Fruit fly (Drosophila melanogaster) whole organism, embryonic: ENCODE measurements around the gene lin-28.

Experiments used
- B-H1 ChIP-seq: fragments of 200-800 bp; sonication (Bioruptor generic); IDR thresholded peaks from 3 replicates; pipeline ENCODE4 v1.3.6; 2022; ENCODE audit warnings: missing biosample characterization, missing genetic modification characterization
- CG11695 ChIP-seq: fragments of 200-800 bp; sonication (Bioruptor generic); IDR thresholded peaks from 3 replicates; pipeline ENCODE4 v1.3.6; 2022; ENCODE audit warnings: missing biosample characterization, missing genetic modification characterization
- CG12299 ChIP-seq: fragments of 200-800 bp; sonication (Bioruptor generic); optimal IDR thresholded peaks from 2 replicates; lab custom pipeline; 2018; ENCODE audit warnings: missing biosample characterization, mild to moderate bottlenecking, missing genetic modification characterization
- CG12769 ChIP-seq: fragments of 200-800 bp; sonication (Bioruptor generic); optimal IDR thresholded peaks from 2 replicates; lab custom pipeline; 2019; ENCODE audit warnings: missing biosample characterization, mild to moderate bottlenecking, missing genetic modification characterization, moderate library complexity
- CG14965 ChIP-seq: fragments of 200-800 bp; sonication (Bioruptor generic); optimal IDR thresholded peaks from 2 replicates; lab custom pipeline; 2016; ENCODE audit warnings: missing biosample characterization, missing genetic modification characterization, borderline replicate concordance
- CG16813 ChIP-seq: fragments of 200-800 bp; sonication (Bioruptor generic); IDR thresholded peaks from 3 replicates; pipeline ENCODE4 v1.3.6; 2022; ENCODE audit warnings: missing biosample characterization, missing genetic modification characterization; ENCODE audit not compliant: partially characterized antibody
- CG17328 ChIP-seq: fragments of 200-800 bp; sonication (Bioruptor generic); IDR thresholded peaks from 2 replicates; pipeline ENCODE4 v1.3.6; 2022; ENCODE audit warnings: missing biosample characterization, missing genetic modification characterization
- CG17385 ChIP-seq: fragments of 200-800 bp; sonication (Bioruptor generic); optimal IDR thresholded peaks from 3 replicates; lab custom pipeline; 2018; ENCODE audit warnings: missing biosample characterization, mild to moderate bottlenecking, missing genetic modification characterization
- CG18764 ChIP-seq: fragments of 200-800 bp; sonication (Bioruptor generic); optimal IDR thresholded peaks from 3 replicates; lab custom pipeline; 2016; ENCODE audit warnings: missing biosample characterization, missing genetic modification characterization
- CG2116 ChIP-seq: fragments of 200-800 bp; sonication (Bioruptor generic); optimal IDR thresholded peaks from 3 replicates; lab custom pipeline; 2018; ENCODE audit warnings: missing biosample characterization, mild to moderate bottlenecking, missing genetic modification characterization
- CG33213 ChIP-seq: fragments of 200-800 bp; sonication (Bioruptor generic); optimal IDR thresholded peaks from 3 replicates; lab custom pipeline; 2016; ENCODE audit warnings: missing biosample characterization, missing genetic modification characterization
- CG34224 ChIP-seq: fragments of 200-800 bp; sonication (Bioruptor generic); IDR thresholded peaks from 3 replicates; pipeline ENCODE4 v1.3.6; 2022; ENCODE audit warnings: missing biosample characterization, missing genetic modification characterization; ENCODE audit not compliant: partially characterized antibody
- CG4328 ChIP-seq: fragments of 200-800 bp; sonication (Bioruptor generic); optimal IDR thresholded peaks from 3 replicates; lab custom pipeline; 2017; ENCODE audit warnings: missing biosample characterization, missing genetic modification reagents, missing genetic modification characterization
- CG7357 ChIP-seq: fragments of 200-800 bp; sonication (Bioruptor generic); IDR thresholded peaks from 3 replicates; pipeline ENCODE4 v1.3.6; 2022; ENCODE audit warnings: missing biosample characterization, missing genetic modification characterization
- CG7556 ChIP-seq: fragments of 200-800 bp; sonication (Bioruptor generic); optimal IDR thresholded peaks from 2 replicates; lab custom pipeline; 2017; ENCODE audit warnings: missing biosample characterization, mild to moderate bottlenecking, missing genetic modification characterization
- Deaf1 ChIP-seq: fragments of 200-800 bp; optimal IDR thresholded peaks from 3 replicates; lab custom pipeline; 2019; ENCODE audit warnings: missing biosample characterization, mild to moderate bottlenecking, missing genetic modification characterization, moderate library complexity
- E2f2 ChIP-seq: fragments of 200-800 bp; sonication (Bioruptor generic); IDR thresholded peaks from 2 replicates; pipeline ENCODE4 v1.3.6; 2022; ENCODE audit warnings: missing biosample characterization, missing genetic modification characterization
- Fer2 ChIP-seq: fragments of 200-800 bp; sonication (Bioruptor generic); optimal IDR thresholded peaks from 2 replicates; lab custom pipeline; 2018; ENCODE audit warnings: missing biosample characterization, mild to moderate bottlenecking, missing genetic modification characterization, moderate library complexity
- Fer3 ChIP-seq: fragments of 200-800 bp; sonication (Bioruptor generic); optimal IDR thresholded peaks from 2 replicates; lab custom pipeline; 2018; ENCODE audit warnings: missing biosample characterization, mild to moderate bottlenecking, missing genetic modification characterization, moderate library complexity
- HLH4C ChIP-seq: fragments of 200-800 bp; sonication (Bioruptor generic); IDR thresholded peaks from 3 replicates; pipeline ENCODE4 v1.3.6; 2022; ENCODE audit warnings: missing biosample characterization, missing genetic modification characterization; ENCODE audit not compliant: partially characterized antibody
- Lim3 ChIP-seq: fragments of 200-800 bp; sonication (Bioruptor generic); IDR thresholded peaks from 2 replicates; pipeline ENCODE4 v1.3.6; 2022; ENCODE audit warnings: missing biosample characterization, missing genetic modification characterization
- MBD-R2 ChIP-seq: fragments of 200-800 bp; sonication (Bioruptor generic); IDR thresholded peaks from 2 replicates; pipeline ENCODE4 v1.3.6; 2022; ENCODE audit warnings: missing biosample characterization, missing genetic modification characterization
- MESR4 ChIP-seq: fragments of 200-800 bp; sonication (Bioruptor generic); optimal IDR thresholded peaks from 2 replicates; lab custom pipeline; 2018; ENCODE audit warnings: missing biosample characterization, mild to moderate bottlenecking, missing genetic modification characterization, moderate library complexity
- Max ChIP-seq: fragments of 200-800 bp; sonication (Bioruptor generic); optimal IDR thresholded peaks from 2 replicates; lab custom pipeline; 2016; ENCODE audit warnings: missing biosample characterization, mild to moderate bottlenecking, missing genetic modification characterization
- Myb ChIP-seq: fragments of 200-800 bp; sonication (Bioruptor generic); optimal IDR thresholded peaks from 2 replicates; lab custom pipeline; 2016; ENCODE audit warnings: missing biosample characterization, missing genetic modification characterization
- Nf-YA ChIP-seq: fragments of 200-800 bp; sonication (Bioruptor generic); IDR thresholded peaks from 2 replicates; pipeline ENCODE4 v1.3.6; 2022; ENCODE audit warnings: missing biosample characterization, missing genetic modification characterization
- NfI ChIP-seq: fragments of 200-800 bp; sonication (Bioruptor generic); optimal IDR thresholded peaks from 3 replicates; lab custom pipeline; 2018; ENCODE audit warnings: missing biosample characterization, mild to moderate bottlenecking, missing genetic modification characterization, moderate library complexity
- Side ChIP-seq: fragments of 200-800 bp; sonication (Bioruptor generic); optimal IDR thresholded peaks from 2 replicates; lab custom pipeline; 2016; ENCODE audit warnings: missing biosample characterization, missing genetic modification characterization
- Ssrp ChIP-seq: fragments of 200-800 bp; sonication (Bioruptor generic); optimal IDR thresholded peaks from 2 replicates; lab custom pipeline; 2018; ENCODE audit warnings: missing biosample characterization, mild to moderate bottlenecking, missing genetic modification characterization, moderate library complexity
- YL-1 ChIP-seq: fragments of 200-800 bp; sonication (Bioruptor generic); optimal IDR thresholded peaks from 3 replicates; lab custom pipeline; 2017; ENCODE audit warnings: missing biosample characterization, mild to moderate bottlenecking, missing genetic modification characterization
- amos ChIP-seq: fragments of 200-800 bp; sonication (Bioruptor generic); IDR thresholded peaks from 2 replicates; pipeline ENCODE4 v1.3.6; 2022; ENCODE audit warnings: missing biosample characterization, missing genetic modification characterization; ENCODE audit not compliant: partially characterized antibody
- bcd ChIP-seq: fragments of 200-800 bp; sonication (Bioruptor generic); optimal IDR thresholded peaks from 2 replicates; lab custom pipeline; 2017; ENCODE audit warnings: missing biosample characterization, mild to moderate bottlenecking, missing genetic modification characterization
- crol ChIP-seq: fragments of 200-800 bp; sonication (Bioruptor generic); IDR thresholded peaks from 2 replicates; pipeline ENCODE4 v1.3.6; 2022; ENCODE audit warnings: missing biosample characterization, missing genetic modification characterization
- cwo ChIP-seq: fragments of 200-800 bp; sonication (Bioruptor generic); optimal IDR thresholded peaks from 3 replicates; lab custom pipeline; 2017; ENCODE audit warnings: missing biosample characterization, missing genetic modification characterization, mild to moderate bottlenecking, moderate library complexity, missing genetic modification reagents
- dan ChIP-seq: fragments of 200-800 bp; sonication (Bioruptor generic); IDR thresholded peaks from 2 replicates; pipeline ENCODE4 v1.3.6; 2022; ENCODE audit warnings: missing biosample characterization, missing genetic modification characterization
- en ChIP-seq: fragments of 200-800 bp; sonication (Bioruptor generic); optimal IDR thresholded peaks from 2 replicates; lab custom pipeline; 2016; ENCODE audit warnings: missing biosample characterization, missing genetic modification characterization
- ewg ChIP-seq: fragments of 200-800 bp; sonication (Bioruptor generic); optimal IDR thresholded peaks from 3 replicates; lab custom pipeline; 2017; ENCODE audit warnings: mild to moderate bottlenecking, missing biosample characterization, missing genetic modification reagents, missing genetic modification characterization
- gem ChIP-seq: fragments of 200-800 bp; sonication (Bioruptor generic); optimal IDR thresholded peaks from 2 replicates; lab custom pipeline; 2019; ENCODE audit warnings: missing biosample characterization, mild to moderate bottlenecking, missing genetic modification characterization, moderate library complexity
- gsb-n ChIP-seq: fragments of 200-800 bp; sonication (Bioruptor generic); optimal IDR thresholded peaks from 3 replicates; lab custom pipeline; 2018; ENCODE audit warnings: missing biosample characterization, mild to moderate bottlenecking, missing genetic modification characterization
- gt ChIP-seq: fragments of 200-800 bp; sonication (Bioruptor generic); IDR thresholded peaks from 2 replicates; pipeline ENCODE4 v1.3.6; 2022; ENCODE audit warnings: missing biosample characterization, missing genetic modification characterization
- hb ChIP-seq: fragments of 200-800 bp; sonication (Bioruptor generic); IDR thresholded peaks from 3 replicates; pipeline ENCODE4 v1.3.6; 2022; ENCODE audit warnings: missing biosample characterization, missing genetic modification characterization; ENCODE audit not compliant: partially characterized antibody
- hkb ChIP-seq, 2 experiments: fragments of 200-800 bp in 1 of 2; fragments of >200 bp in 1 of 2; sonication (Bioruptor generic) in 1 of 2; IDR thresholded peaks in 1 of 2; optimal IDR thresholded peaks in 1 of 2; 2 replicates each; pipeline versions ENCODE4 v1.3.6 to Lab custom; 2017 to 2022; ENCODE audit warnings: missing biosample characterization in 1 of 2, missing genetic modification characterization in 1 of 2
- jing ChIP-seq: fragments of 200-800 bp; sonication (Bioruptor generic); optimal IDR thresholded peaks from 2 replicates; lab custom pipeline; 2018; ENCODE audit warnings: missing biosample characterization, mild to moderate bottlenecking, missing genetic modification characterization
- pb ChIP-seq: fragments of 200-800 bp; sonication (Bioruptor generic); optimal IDR thresholded peaks from 3 replicates; lab custom pipeline; 2016; ENCODE audit warnings: missing biosample characterization, missing genetic modification characterization
- pho ChIP-seq: fragments of 200-800 bp; sonication (Bioruptor generic); optimal IDR thresholded peaks from 2 replicates; lab custom pipeline; 2016; ENCODE audit warnings: missing biosample characterization, missing genetic modification characterization
- schlank ChIP-seq: fragments of 200-800 bp; sonication (Bioruptor generic); optimal IDR thresholded peaks from 2 replicates; lab custom pipeline; 2018; ENCODE audit warnings: missing biosample characterization, mild to moderate bottlenecking, missing genetic modification characterization
- sima ChIP-seq: fragments of 200-800 bp; sonication (Bioruptor generic); optimal IDR thresholded peaks from 2 replicates; lab custom pipeline; 2016; ENCODE audit warnings: missing biosample characterization, missing genetic modification characterization
- sna ChIP-seq: fragments of 200-800 bp; sonication (Bioruptor generic); IDR thresholded peaks from 2 replicates; pipeline ENCODE4 v1.3.6; 2022; ENCODE audit warnings: missing biosample characterization, missing genetic modification characterization; ENCODE audit not compliant: partially characterized antibody
- stc ChIP-seq: fragments of 200-800 bp; sonication (Bioruptor generic); IDR thresholded peaks from 2 replicates; pipeline ENCODE4 v1.3.6; 2022; ENCODE audit warnings: missing biosample characterization, missing genetic modification characterization
- wor ChIP-seq: fragments of 200-800 bp; sonication (Bioruptor generic); IDR thresholded peaks from 2 replicates; pipeline ENCODE4 v1.3.6; 2022; ENCODE audit warnings: missing biosample characterization, missing genetic modification characterization
- zf30C ChIP-seq: fragments of 200-800 bp; sonication (Bioruptor generic); optimal IDR thresholded peaks from 3 replicates; lab custom pipeline; 2018; ENCODE audit warnings: missing biosample characterization, mild to moderate bottlenecking, missing genetic modification characterization

Gene lin-28

DNA sequence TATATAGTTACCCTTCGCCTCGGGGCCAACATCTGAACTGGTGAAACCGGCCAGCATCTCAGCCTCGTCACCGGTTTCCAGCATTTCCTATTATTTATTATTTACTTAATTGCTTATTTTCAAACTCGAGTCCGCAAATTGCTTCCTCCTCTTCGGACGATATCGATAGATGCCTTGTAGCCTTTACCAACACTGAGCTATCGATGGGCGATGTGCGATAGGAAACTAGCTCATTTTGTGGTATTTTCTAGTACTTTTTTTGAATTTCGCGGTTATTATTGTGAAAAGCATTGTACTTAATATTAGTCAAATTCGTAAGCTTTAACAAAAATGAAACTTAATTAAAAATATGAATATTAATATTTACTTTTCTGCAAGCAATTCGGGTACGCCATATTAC is 7.6 kb downstream of the lin-28 start, which contains the start of gene Sse (continued):
- TF ChIP-seq schlank (tag; lab: Kevin White, UChicago) = no peak
- no peak for TF ChIP-seq Nf-YA
- TF ChIP-seq hkb (optimal IDR thresholded peaks at IDR 0.05; lab: Kevin White, UChicago) = no peak
- no peak for TF ChIP-seq hkb (GFP tag; IDR thresholded peaks at IDR 0.05; lab: Robert Waterston, UW)
- TF ChIP-seq Fer2 (tag; lab: Kevin White, UChicago) = no peak
- TF ChIP-seq CG12299 = no peak
- no peak for TF ChIP-seq Myb (GFP tag; lab: Kevin White, UChicago)
- TF ChIP-seq pho (GFP tag; lab: Kevin White, UChicago) = no peak
- no peak for TF ChIP-seq dan
- no peak for TF ChIP-seq bcd
- TF ChIP-seq gt (GFP tag; lab: Robert Waterston, UW) = no peak
- TF ChIP-seq B-H1 (GFP tag; lab: Robert Waterston, UW) = no peak
- no peak for TF ChIP-seq Deaf1 (tag; lab: Kevin White, UChicago)
- no peak for TF ChIP-seq CG4328
- TF ChIP-seq hb (GFP tag; lab: Robert Waterston, UW) = no peak
- TF ChIP-seq CG14965 (GFP tag; lab: Kevin White, UChicago) = no peak
- no peak for TF ChIP-seq CG7357 (GFP tag; lab: Robert Waterston, UW)
- no peak for TF ChIP-seq gsb-n (tag; lab: Kevin White, UChicago)
- TF ChIP-seq Lim3 (GFP tag; lab: Robert Waterston, UW) = no peak
- no peak for TF ChIP-seq MESR4 (GFP tag; lab: Kevin White, UChicago)
- TF ChIP-seq wor (GFP tag; lab: Robert Waterston, UW) = no peak
- no peak for TF ChIP-seq stc (GFP tag; lab: Robert Waterston, UW)
- peak; percentile 80 for TF ChIP-seq sna (GFP tag; lab: Robert Waterston, UW)
- TF ChIP-seq Side = no peak
- peak; percentile 82 for TF ChIP-seq HLH4C (GFP tag; lab: Robert Waterston, UW)
- no peak for TF ChIP-seq CG11695 (GFP tag; lab: Robert Waterston, UW)
- no peak for TF ChIP-seq CG17328 (GFP tag; lab: Robert Waterston, UW)
- peak; percentile 66; the same call in 2 of the 3 replicates for TF ChIP-seq CG16813
- TF ChIP-seq CG7556 (GFP tag; lab: Kevin White, UChicago) = no peak
- TF ChIP-seq crol (GFP tag; lab: Robert Waterston, UW) = no peak
- TF ChIP-seq zf30C = no peak
- TF ChIP-seq Ssrp (tag; lab: Kevin White, UChicago) = no peak
- peak; percentile 15 for TF ChIP-seq CG2116 (GFP tag; lab: Kevin White, UChicago)
- no peak for TF ChIP-seq Max (GFP tag; lab: Kevin White, UChicago)
- TF ChIP-seq gem (tag; lab: Kevin White, UChicago) = no peak
- peak; percentile 98 for TF ChIP-seq E2f2 (GFP tag; lab: Robert Waterston, UW)
- TF ChIP-seq NfI (GFP tag; lab: Kevin White, UChicago) = no peak
- no peak for TF ChIP-seq jing (GFP tag; lab: Kevin White, UChicago)
- no peak for TF ChIP-seq Fer3 (tag; lab: Kevin White, UChicago)
- TF ChIP-seq MBD-R2 (GFP tag; lab: Robert Waterston, UW) = peak; percentile 71
- no peak for TF ChIP-seq pb (GFP tag; lab: Kevin White, UChicago)
- peak; percentile 76 for TF ChIP-seq CG17385 (GFP tag; lab: Kevin White, UChicago)
- no peak for TF ChIP-seq ewg (GFP tag; lab: Kevin White, UChicago)
- TF ChIP-seq amos (GFP tag; lab: Robert Waterston, UW) = peak; percentile 89
- TF ChIP-seq sima (GFP tag; lab: Kevin White, UChicago) = no peak
- no peak for TF ChIP-seq en
- no peak for TF ChIP-seq YL-1 (GFP tag; lab: Kevin White, UChicago)
- no peak for TF ChIP-seq cwo (GFP tag; lab: Kevin White, UChicago)
- TF ChIP-seq CG33213 (GFP tag; lab: Kevin White, UChicago) = peak; percentile 3
- no peak for TF ChIP-seq CG18764 (GFP tag; lab: Kevin White, UChicago)
- no peak for TF ChIP-seq CG12769
- TF ChIP-seq CG34224 (GFP tag; lab: Robert Waterston, UW) = peak; percentile 70
